Fruit fly (Drosophila melanogaster) whole organism, embryonic: Measurements from ENCODE around the gene CG11975.

Experiments used
- Adf1 ChIP-seq: fragments of 200-800 bp; sonication (Bioruptor generic); IDR thresholded peaks from 2 replicates; pipeline ENCODE4 v1.3.6; 2022; ENCODE audit warnings: missing biosample characterization, missing genetic modification characterization
- Blimp-1 ChIP-seq: fragments of 200-800 bp; sonication (Bioruptor generic); optimal IDR thresholded peaks from 3 replicates; lab custom pipeline; 2018; ENCODE audit warnings: missing biosample characterization, missing genetic modification characterization, mild to moderate bottlenecking, moderate library complexity, missing genetic modification reagents
- CG10209 ChIP-seq: fragments of 200-800 bp; sonication (Bioruptor generic); optimal IDR thresholded peaks from 3 replicates; lab custom pipeline; 2017; ENCODE audit warnings: missing biosample characterization, mild to moderate bottlenecking, missing genetic modification characterization, missing genetic modification reagents
- CG10462 ChIP-seq: fragments of 200-800 bp; sonication (Bioruptor generic); optimal IDR thresholded peaks from 2 replicates; lab custom pipeline; 2016; ENCODE audit warnings: missing biosample characterization, missing genetic modification characterization
- CG11247 ChIP-seq: fragments of 200-800 bp; sonication (Bioruptor generic); IDR thresholded peaks from 2 replicates; pipeline ENCODE4 v1.3.6; 2022; ENCODE audit warnings: missing biosample characterization, missing genetic modification characterization
- CG12104 ChIP-seq: fragments of 200-800 bp; sonication (Bioruptor generic); optimal IDR thresholded peaks from 3 replicates; lab custom pipeline; 2016; ENCODE audit warnings: missing biosample characterization, missing genetic modification characterization
- CG13296 ChIP-seq: fragments of 200-800 bp; sonication (Bioruptor generic); optimal IDR thresholded peaks from 3 replicates; lab custom pipeline; 2018; ENCODE audit warnings: missing biosample characterization, mild to moderate bottlenecking, missing genetic modification characterization
- CG14050 ChIP-seq: fragments of 200-800 bp; sonication (Bioruptor generic); IDR thresholded peaks from 3 replicates; pipeline ENCODE4 v1.3.6; 2022; ENCODE audit warnings: missing biosample characterization, missing genetic modification characterization
- CG14965 ChIP-seq: fragments of 200-800 bp; sonication (Bioruptor generic); optimal IDR thresholded peaks from 2 replicates; lab custom pipeline; 2016; ENCODE audit warnings: missing biosample characterization, missing genetic modification characterization, borderline replicate concordance
- CG1647 ChIP-seq: fragments of 200-800 bp; sonication (Bioruptor generic); optimal IDR thresholded peaks from 3 replicates; lab custom pipeline; 2016; ENCODE audit warnings: missing biosample characterization, missing genetic modification characterization
- CG16779 ChIP-seq: fragments of 200-800 bp; sonication (Bioruptor generic); IDR thresholded peaks from 2 replicates; pipeline ENCODE4 v1.3.6; 2022; ENCODE audit warnings: missing biosample characterization, missing genetic modification characterization
- CG2120 ChIP-seq: fragments of 200-800 bp; sonication (Bioruptor generic); optimal IDR thresholded peaks from 3 replicates; lab custom pipeline; 2016; ENCODE audit warnings: missing biosample characterization, missing genetic modification characterization
- CG2678 ChIP-seq: fragments of 200-800 bp; sonication (Bioruptor generic); optimal IDR thresholded peaks from 3 replicates; lab custom pipeline; 2019; ENCODE audit warnings: missing biosample characterization, mild to moderate bottlenecking, missing genetic modification characterization, moderate library complexity
- CG3065 ChIP-seq: fragments of 200-800 bp; sonication (Bioruptor generic); optimal IDR thresholded peaks from 2 replicates; lab custom pipeline; 2016; ENCODE audit warnings: missing biosample characterization, missing genetic modification characterization
- CG34376 ChIP-seq: fragments of 200-800 bp; sonication (Bioruptor generic); optimal IDR thresholded peaks from 2 replicates; lab custom pipeline; 2018; ENCODE audit warnings: missing biosample characterization, mild to moderate bottlenecking, missing genetic modification characterization
- CG4282 ChIP-seq: fragments of 200-800 bp; sonication (Bioruptor generic); optimal IDR thresholded peaks from 2 replicates; lab custom pipeline; 2016; ENCODE audit warnings: missing biosample characterization, missing genetic modification characterization
- CG43689 ChIP-seq: fragments of 200-800 bp; sonication (Bioruptor generic); IDR thresholded peaks from 2 replicates; pipeline ENCODE4 v1.3.6; 2022; ENCODE audit warnings: missing biosample characterization, missing genetic modification characterization
- CG4424 ChIP-seq: fragments of 200-800 bp; sonication (Bioruptor generic); optimal IDR thresholded peaks from 3 replicates; lab custom pipeline; 2016; ENCODE audit warnings: missing biosample characterization, missing genetic modification characterization
- CG4730 ChIP-seq: fragments of 200-800 bp; sonication (Bioruptor generic); IDR thresholded peaks from 2 replicates; pipeline ENCODE4 v1.3.6; 2022; ENCODE audit warnings: missing biosample characterization, missing genetic modification characterization
- CG6254 ChIP-seq: fragments of 200-800 bp; sonication (Bioruptor generic); optimal IDR thresholded peaks from 3 replicates; lab custom pipeline; 2017; ENCODE audit warnings: mild to moderate bottlenecking, missing biosample characterization, missing genetic modification reagents, missing genetic modification characterization
- CG7271 ChIP-seq: fragments of 200-800 bp; sonication (Bioruptor generic); optimal IDR thresholded peaks from 2 replicates; lab custom pipeline; 2018; ENCODE audit warnings: missing biosample characterization, mild to moderate bottlenecking, missing genetic modification characterization, moderate library complexity
- CG7839 ChIP-seq: fragments of 200-800 bp; sonication (Bioruptor generic); optimal IDR thresholded peaks from 3 replicates; lab custom pipeline; 2018; ENCODE audit warnings: missing biosample characterization, mild to moderate bottlenecking, missing genetic modification characterization, moderate library complexity
- CG8765 ChIP-seq: fragments of 200-800 bp; sonication (Bioruptor generic); IDR thresholded peaks from 2 replicates; pipeline ENCODE4 v1.3.6; 2022; ENCODE audit warnings: missing biosample characterization, missing genetic modification characterization
- D19B ChIP-seq: fragments of 200-800 bp; sonication (Bioruptor generic); optimal IDR thresholded peaks from 2 replicates; lab custom pipeline; 2017; ENCODE audit warnings: missing biosample characterization, mild to moderate bottlenecking, missing genetic modification characterization
- Drgx ChIP-seq: fragments of 200-800 bp; sonication (Bioruptor generic); IDR thresholded peaks from 2 replicates; pipeline ENCODE4 v1.3.6; 2022; ENCODE audit warnings: missing biosample characterization, missing genetic modification characterization
- Hand ChIP-seq: fragments of 200-800 bp; sonication (Bioruptor generic); optimal IDR thresholded peaks from 2 replicates; lab custom pipeline; 2017; ENCODE audit warnings: mild to moderate bottlenecking, missing biosample characterization, missing genetic modification reagents, missing genetic modification characterization
- Hr78 ChIP-seq, 2 experiments: fragments of 200-800 bp in 1 of 2; fragments of >200 bp in 1 of 2; sonication (Bioruptor generic) in 1 of 2; optimal IDR thresholded peaks; 2 replicates each; lab custom pipeline; 2017 to 2019; ENCODE audit warnings: missing biosample characterization in 2 of 2, missing genetic modification characterization in 2 of 2, mild to moderate bottlenecking in 1 of 2, moderate library complexity in 1 of 2
- Hsf ChIP-seq: fragments of 200-800 bp; sonication (Bioruptor generic); optimal IDR thresholded peaks from 3 replicates; lab custom pipeline; 2016; ENCODE audit warnings: missing biosample characterization, missing genetic modification characterization
- Myb ChIP-seq: fragments of 200-800 bp; sonication (Bioruptor generic); optimal IDR thresholded peaks from 2 replicates; lab custom pipeline; 2016; ENCODE audit warnings: missing biosample characterization, missing genetic modification characterization
- NC2β ChIP-seq: fragments of 200-800 bp; sonication (Bioruptor generic); optimal IDR thresholded peaks from 2 replicates; lab custom pipeline; 2016; ENCODE audit warnings: missing biosample characterization, missing genetic modification characterization
- Nf-YC ChIP-seq: fragments of 200-800 bp; optimal IDR thresholded peaks from 3 replicates; lab custom pipeline; 2019; ENCODE audit warnings: missing biosample characterization, mild to moderate bottlenecking, missing genetic modification characterization, moderate library complexity
- Six4 ChIP-seq: fragments of 200-800 bp; sonication (Bioruptor generic); optimal IDR thresholded peaks from 2 replicates; lab custom pipeline; 2016; ENCODE audit warnings: missing biosample characterization, missing genetic modification characterization
- ab ChIP-seq: fragments of 200-800 bp; sonication (Bioruptor generic); optimal IDR thresholded peaks from 2 replicates; lab custom pipeline; 2016; ENCODE audit warnings: missing biosample characterization, missing genetic modification characterization
- ap ChIP-seq: fragments of 200-800 bp; sonication (Bioruptor generic); IDR thresholded peaks from 2 replicates; pipeline ENCODE4 v1.3.6; 2022; ENCODE audit warnings: missing biosample characterization, missing genetic modification characterization
- az2 ChIP-seq: fragments of 200-800 bp; sonication (Bioruptor generic); optimal IDR thresholded peaks from 3 replicates; lab custom pipeline; 2016; ENCODE audit warnings: missing biosample characterization, missing genetic modification characterization
- cwo ChIP-seq: fragments of 200-800 bp; sonication (Bioruptor generic); optimal IDR thresholded peaks from 3 replicates; lab custom pipeline; 2017; ENCODE audit warnings: missing biosample characterization, missing genetic modification characterization, mild to moderate bottlenecking, moderate library complexity, missing genetic modification reagents
- da ChIP-seq: fragments of 200-800 bp; sonication (Bioruptor generic); optimal IDR thresholded peaks from 2 replicates; lab custom pipeline; 2016; ENCODE audit warnings: missing biosample characterization, missing genetic modification characterization
- dpn ChIP-seq, 2 experiments: fragments of 200-800 bp; sonication (Bioruptor generic); optimal IDR thresholded peaks; 3 replicates each; lab custom pipeline; 2016; ENCODE audit warnings: missing biosample characterization in 2 of 2, missing genetic modification characterization in 2 of 2
- gro ChIP-seq: fragments of 200-800 bp; sonication (Bioruptor generic); optimal IDR thresholded peaks from 2 replicates; lab custom pipeline; 2016; ENCODE audit warnings: missing biosample characterization, missing genetic modification characterization
- jing ChIP-seq: fragments of 200-800 bp; sonication (Bioruptor generic); optimal IDR thresholded peaks from 2 replicates; lab custom pipeline; 2018; ENCODE audit warnings: missing biosample characterization, mild to moderate bottlenecking, missing genetic modification characterization
- mld ChIP-seq: fragments of 200-800 bp; sonication (Bioruptor generic); IDR thresholded peaks from 3 replicates; pipeline ENCODE4 v1.3.6; 2022; ENCODE audit warnings: missing biosample characterization, missing genetic modification characterization; ENCODE audit not compliant: partially characterized antibody
- p53 ChIP-seq: fragments of 200-800 bp; sonication (Bioruptor generic); optimal IDR thresholded peaks from 2 replicates; lab custom pipeline; 2016; ENCODE audit warnings: missing biosample characterization, missing genetic modification characterization
- pita ChIP-seq: fragments of 200-800 bp; sonication (Bioruptor generic); optimal IDR thresholded peaks from 2 replicates; lab custom pipeline; 2017; ENCODE audit warnings: missing biosample characterization, mild to moderate bottlenecking, missing genetic modification characterization
- repo ChIP-seq: fragments of 200-800 bp; sonication (Bioruptor generic); optimal IDR thresholded peaks from 2 replicates; lab custom pipeline; 2016; ENCODE audit warnings: missing biosample characterization, missing genetic modification characterization
- sob ChIP-seq: fragments of 200-800 bp; sonication (Bioruptor generic); IDR thresholded peaks from 2 replicates; pipeline ENCODE4 v1.3.6; 2022; ENCODE audit warnings: missing biosample characterization, missing genetic modification characterization
- stwl ChIP-seq: fragments of 200-800 bp; sonication (Bioruptor generic); optimal IDR thresholded peaks from 3 replicates; lab custom pipeline; 2018; ENCODE audit warnings: missing biosample characterization, mild to moderate bottlenecking, missing genetic modification characterization, moderate library complexity
- ttk ChIP-seq: fragments of 200-800 bp; sonication (Bioruptor generic); IDR thresholded peaks from 2 replicates; pipeline ENCODE4 v2.1.2; 2022; ENCODE audit warnings: missing biosample characterization, missing genetic modification characterization
- usp ChIP-seq: fragments of >200 bp; optimal IDR thresholded peaks from 2 replicates; lab custom pipeline; 2017; ENCODE audit warnings: missing biosample characterization, missing genetic modification characterization
- wek ChIP-seq: fragments of 200-800 bp; sonication (Bioruptor generic); optimal IDR thresholded peaks from 3 replicates; lab custom pipeline; 2018; ENCODE audit warnings: missing biosample characterization, mild to moderate bottlenecking, missing genetic modification characterization, moderate library complexity
- wor ChIP-seq: fragments of 200-800 bp; sonication (Bioruptor generic); IDR thresholded peaks from 2 replicates; pipeline ENCODE4 v1.3.6; 2022; ENCODE audit warnings: missing biosample characterization, missing genetic modification characterization

The CG11975 gene

dm6 chr3R:9031797-9032418, 38.9 kb downstream of the CG11975 start (continued):
- TF ChIP-seq CG4424 (GFP tag; lab: Kevin White, UChicago) (peak; percentile 85), Hr78 (GFP tag; optimal IDR thresholded peaks at IDR 0.05; lab: Kevin White, UChicago) (peak in 1 of 2 experiments; percentile 46), ttk (GFP tag; lab: Robert Waterston, UW) (peak; percentile 92), CG6254 (GFP tag; lab: Kevin White, UChicago) (peak; percentile 82), dpn (GFP tag; optimal IDR thresholded peaks at IDR 0.05; lab: Kevin White, UChicago) (peak; percentile 78 to 89), CG1647 (GFP tag; lab: Kevin White, UChicago) (peak; percentile 88), repo (GFP tag; lab: Kevin White, UChicago) (peak; percentile 68), Myb (GFP tag; lab: Kevin White, UChicago) (peak; percentile 61), Drgx (GFP tag; lab: Robert Waterston, UW) (peak; percentile 99), CG13296 (GFP tag; lab: Kevin White, UChicago) (peak; percentile 80), ab (GFP tag; lab: Kevin White, UChicago) (no peak), wek (GFP tag; lab: Kevin White, UChicago) (peak; percentile 46), NC2β (peak; percentile 73), jing (peak; percentile 73), Adf1 (GFP tag; lab: Robert Waterston, UW) (peak; percentile 50), CG10462 (GFP tag; lab: Kevin White, UChicago) (peak; percentile 63), CG11247 (GFP tag; lab: Robert Waterston, UW) (peak; percentile 78), CG8765 (GFP tag; lab: Robert Waterston, UW) (peak; percentile 47; the same call in 1 of the 2 replicates), wor (GFP tag; lab: Robert Waterston, UW) (peak; percentile 85), mld (GFP tag; lab: Robert Waterston, UW) (no peak), CG16779 (GFP tag; lab: Robert Waterston, UW) (peak; percentile 74), D19B (GFP tag; lab: Kevin White, UChicago) (peak; percentile 78), CG2120 (GFP tag; lab: Kevin White, UChicago) (peak; percentile 92), ap (GFP tag; lab: Robert Waterston, UW) (peak; percentile 89), Hand (GFP tag; lab: Kevin White, UChicago) (peak; percentile 55), CG10209 (GFP tag; lab: Kevin White, UChicago) (peak; percentile 85), Nf-YC (peak; percentile 30), CG43689 (peak; percentile 86), CG2678 (peak; percentile 87), CG34376 (GFP tag; lab: Kevin White, UChicago) (peak; percentile 20), az2 (GFP tag; lab: Kevin White, UChicago) (peak; percentile 81), gro (GFP tag; lab: Kevin White, UChicago) (peak; percentile 76), Blimp-1 (GFP tag; lab: Kevin White, UChicago) (peak; percentile 87), pita (GFP tag; lab: Kevin White, UChicago) (no peak), sob (GFP tag; lab: Robert Waterston, UW) (peak; percentile 88), CG12104 (GFP tag; lab: Kevin White, UChicago) (peak; percentile 76), CG7839 (tag; lab: Kevin White, UChicago) (peak; percentile 86), Hsf (GFP tag; lab: Kevin White, UChicago) (peak; percentile 90), CG14050 (GFP tag; lab: Robert Waterston, UW) (peak; percentile 87), CG3065 (GFP tag; lab: Kevin White, UChicago) (peak; percentile 58), CG7271 (peak; percentile 33), stwl (tag; lab: Kevin White, UChicago) (no peak), CG4282 (GFP tag; lab: Kevin White, UChicago) (peak; percentile 52), CG14965 (GFP tag; lab: Kevin White, UChicago) (no peak), usp (no peak), Six4 (GFP tag; lab: Kevin White, UChicago) (peak; percentile 68), da (GFP tag; lab: Kevin White, UChicago) (no peak), p53 (GFP tag; lab: Kevin White, UChicago) (peak; percentile 18), CG4730 (GFP tag; lab: Robert Waterston, UW) (peak; percentile 91), cwo (peak; percentile 83)
